Worm (Caenorhabditis elegans) whole organism, L3 larva: Measurements from ENCODE around the gene F35E8.2.

ENCODE experiments used
- ZK546.5 ChIP-seq: sonication (generic microtip); optimal IDR thresholded peaks from 2 replicates; lab custom pipeline; 2017; ENCODE audit warnings: missing biosample characterization, missing genetic modification characterization
- aly-2 ChIP-seq: fragments of 150-350 bp; optimal IDR thresholded peaks from 2 replicates; lab custom pipeline; 2014; ENCODE audit warnings: missing biosample characterization, missing genetic modification characterization
- daf-12 ChIP-seq: fragments of 150-350 bp; optimal IDR thresholded peaks from 2 replicates; lab custom pipeline; 2014; ENCODE audit warnings: missing biosample characterization, missing genetic modification reagents, missing genetic modification characterization
- fkh-2 ChIP-seq: fragments of 150-350 bp; optimal IDR thresholded peaks from 2 replicates; lab custom pipeline; 2014; ENCODE audit warnings: missing biosample characterization, missing genetic modification reagents, missing genetic modification characterization
- mdl-1 ChIP-seq: fragments of 150-350 bp; optimal IDR thresholded peaks from 2 replicates; lab custom pipeline; 2014; ENCODE audit warnings: missing biosample characterization, missing genetic modification characterization
- nfya-1 ChIP-seq: sonication (generic microtip); optimal IDR thresholded peaks from 2 replicates; lab custom pipeline; 2017; ENCODE audit warnings: missing genetic modification characterization, mild to moderate bottlenecking, missing compliant biosample characterization, antibody characterized with exemption, moderate library complexity; ENCODE audit not compliant: insufficient read depth
- unc-62 ChIP-seq: fragments of 150-350 bp; sonication (generic microtip); optimal IDR thresholded peaks from 4 replicates; lab custom pipeline; 2014; ENCODE audit warnings: missing biosample characterization, missing genetic modification reagents, missing genetic modification characterization

DNA sequence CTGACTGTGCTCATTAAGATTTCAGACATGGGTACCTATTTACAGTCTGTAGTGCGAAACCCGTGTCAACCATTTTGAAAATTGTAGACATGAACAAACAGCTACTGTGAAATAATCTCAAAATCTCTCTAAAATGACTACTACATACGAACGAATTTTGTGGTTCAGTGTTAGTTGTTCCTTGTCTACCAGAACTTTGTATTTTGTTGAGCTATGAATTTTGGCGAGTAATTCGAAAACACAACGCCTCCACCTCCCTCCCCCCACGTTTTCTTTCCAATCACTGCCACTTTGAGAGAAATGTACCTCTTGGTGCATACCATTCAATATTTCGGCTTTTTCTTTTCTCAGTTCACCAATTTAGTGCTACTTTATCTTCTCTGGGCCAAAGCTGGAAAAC is 12.8 kb upstream of the F35E8.2 start, which contains the start of gene T06C12.11:
- no peak for TF ChIP-seq aly-2
- TF ChIP-seq fkh-2 (tag; lab: Kevin White, UChicago): no peak
- TF ChIP-seq ZK546.5 (tag; lab: Kevin White, UChicago): no peak
- TF ChIP-seq daf-12 (tag; lab: Kevin White, UChicago): no peak
- no peak for TF ChIP-seq unc-62 (GFP tag; lab: Kevin White, UChicago)
- TF ChIP-seq nfya-1 (tag; lab: Kevin White, UChicago): no peak
- TF ChIP-seq mdl-1 (tag; lab: Kevin White, UChicago): no peak
